Fruit fly (Drosophila melanogaster) whole organism, wandering third instar larva: ENCODE results near the gene Nup107.

ENCODE experiments used
- h ChIP-seq: fragments of 200-800 bp; sonication (Bioruptor generic); optimal IDR thresholded peaks from 3 replicates; lab custom pipeline; 2016; ENCODE audit warnings: missing biosample characterization, mild to moderate bottlenecking, missing genetic modification characterization
- rgr ChIP-seq: fragments of 200-800 bp; sonication (Bioruptor generic); optimal IDR thresholded peaks from 3 replicates; lab custom pipeline; 2016; ENCODE audit warnings: missing biosample characterization, mild to moderate bottlenecking, missing genetic modification characterization
- tai ChIP-seq: sonication (Bioruptor generic); optimal IDR thresholded peaks from 2 replicates; lab custom pipeline; 2016; ENCODE audit warnings: missing biosample characterization, missing genetic modification characterization

DNA sequence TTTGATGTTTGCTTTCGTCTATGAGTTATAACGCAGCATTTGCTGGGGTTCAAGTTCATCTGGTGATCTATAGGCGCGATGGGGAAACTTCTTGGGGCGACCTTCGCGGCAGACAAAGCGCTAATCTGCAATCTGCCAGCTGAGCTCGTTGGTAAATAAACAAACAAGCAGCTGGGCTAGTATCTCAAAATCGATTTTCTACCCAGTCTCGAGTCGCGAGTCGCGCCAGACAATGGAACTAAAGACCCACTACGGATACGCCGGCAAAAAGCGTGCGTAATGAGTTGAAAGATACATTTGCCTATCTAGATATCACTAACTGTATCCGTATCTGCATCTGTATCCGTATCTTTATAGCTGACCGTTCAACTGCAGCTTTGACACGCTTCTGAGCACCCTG, 17.7 kb upstream of the Nup107 start:
- TF ChIP-seq rgr (GFP tag; lab: Kevin White, UChicago) (no peak), tai (GFP tag; lab: Kevin White, UChicago) (no peak), h (no peak)
